Fruit fly (Drosophila melanogaster): ENCODE results near the gene Keap1.

Gene Keap1

DNA sequence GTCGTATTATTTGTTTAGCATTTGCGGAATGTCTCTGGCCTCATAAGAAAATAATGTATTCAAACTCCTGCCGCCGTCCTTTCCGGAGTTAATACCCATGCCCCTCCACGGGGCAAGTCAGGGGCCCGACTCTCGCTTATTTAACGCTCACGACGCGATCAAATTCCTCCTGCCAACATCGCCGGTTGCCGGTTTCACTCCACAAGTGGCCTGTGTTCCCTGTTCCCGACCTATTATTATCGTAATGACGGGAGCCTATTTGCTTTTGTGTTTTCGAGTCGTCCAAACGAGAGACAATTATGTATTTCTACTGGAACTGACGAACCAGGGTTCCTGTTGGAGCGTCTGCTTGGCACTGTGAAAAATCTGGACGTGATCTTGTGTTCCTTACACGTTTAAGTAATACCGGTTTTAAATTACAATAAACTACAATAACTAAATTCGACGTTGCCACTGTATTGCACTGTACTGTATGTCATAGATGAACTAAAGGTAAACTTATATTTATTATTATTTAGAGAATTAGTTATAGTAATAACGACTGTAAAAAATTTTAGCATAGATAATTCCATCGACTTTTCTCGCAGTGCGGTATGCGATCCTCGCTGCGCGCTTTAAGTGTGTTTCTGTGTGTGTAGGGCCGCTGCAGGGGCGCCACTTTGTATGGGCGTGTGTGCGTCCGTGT is 27.1 kb downstream of the Keap1 start (continued):
- TF ChIP-seq CG17361 (GFP tag; IDR thresholded peaks at IDR 0.05) (peak; percentile 66), MBD-R2 (GFP tag; IDR thresholded peaks at IDR 0.05) (no peak; the same call in 1 of the 2 replicates), NK7.1 (GFP tag; optimal IDR thresholded peaks at IDR 0.05) (no peak), CTCF (GFP tag; optimal IDR thresholded peaks at IDR 0.05) (no peak), CG18011 (GFP tag; optimal IDR thresholded peaks at IDR 0.05) (no peak), CG5180 (GFP tag; optimal IDR thresholded peaks at IDR 0.05) (no peak), CG12236 (GFP tag; optimal IDR thresholded peaks at IDR 0.05) (no peak), otp (GFP tag; IDR thresholded peaks at IDR 0.05) (no peak), sima (GFP tag; optimal IDR thresholded peaks at IDR 0.05) (no peak), CG8924 (tag; optimal IDR thresholded peaks at IDR 0.05) (peak; percentile 62), ewg (GFP tag; optimal IDR thresholded peaks at IDR 0.05) (no peak), shn (GFP tag; optimal IDR thresholded peaks at IDR 0.05) (no peak), CG9609 (GFP tag; optimal IDR thresholded peaks at IDR 0.05) (no peak), lab (GFP tag; optimal IDR thresholded peaks at IDR 0.05) (no peak), Neu2 (GFP tag; optimal IDR thresholded peaks at IDR 0.05; ENCODE audit: borderline replicate concordance) (no peak), Dref (GFP tag; IDR thresholded peaks at IDR 0.05) (no peak), fu2 (GFP tag; optimal IDR thresholded peaks at IDR 0.05) (no peak), CG6654 (GFP tag; optimal IDR thresholded peaks at IDR 0.05) (no peak), Dad (GFP tag; optimal IDR thresholded peaks at IDR 0.05) (peak; percentile 1), CG3995 (GFP tag; optimal IDR thresholded peaks at IDR 0.05) (no peak), vnd (GFP tag; IDR thresholded peaks at IDR 0.05; ENCODE audit: partially characterized antibody) (no peak), dimm (GFP tag; IDR thresholded peaks at IDR 0.05) (no peak), CG4730 (GFP tag; IDR thresholded peaks at IDR 0.05) (0 out of 2 replicates have a peak, but pooled peaks have one; percentile 24), Fer1 (GFP tag; optimal IDR thresholded peaks at IDR 0.05) (no peak), CG4282 (GFP tag; optimal IDR thresholded peaks at IDR 0.05) (no peak), org-1 (GFP tag; optimal IDR thresholded peaks at IDR 0.05) (peak; percentile 24), Mrtf (GFP tag; IDR thresholded peaks at IDR 0.05) (no peak), Spps (tag; optimal IDR thresholded peaks at IDR 0.05) (peak; percentile 36), CG14050 (GFP tag; IDR thresholded peaks at IDR 0.05) (no peak), schlank (tag; optimal IDR thresholded peaks at IDR 0.05) (no peak), CG15073 (GFP tag; optimal IDR thresholded peaks at IDR 0.05) (no peak), fd64A (GFP tag; optimal IDR thresholded peaks at IDR 0.05) (no peak), chm (GFP tag; IDR thresholded peaks at IDR 0.05) (no peak), chn (GFP tag; optimal IDR thresholded peaks at IDR 0.05) (peak; percentile 29), CG2875 (GFP tag; optimal IDR thresholded peaks at IDR 0.05) (peak; percentile 6), h (optimal IDR thresholded peaks at IDR 0.05) (no peak), sens (GFP tag) (peak; percentile 78), prd (optimal IDR thresholded peaks at IDR 0.05) (no peak), prd (GFP tag; IDR thresholded peaks at IDR 0.05) (peak; percentile 75), eyg (GFP tag; optimal IDR thresholded peaks at IDR 0.05) (no peak), CG7271 (tag; optimal IDR thresholded peaks at IDR 0.05) (no peak), gce (GFP tag; IDR thresholded peaks at IDR 0.05) (no peak), CG6689 (GFP tag; IDR thresholded peaks at IDR 0.05) (0 out of 2 replicates have a peak, but pooled peaks have one; percentile 33), mld (GFP tag; IDR thresholded peaks at IDR 0.05; ENCODE audit: partially characterized antibody) (no peak), al (GFP tag; IDR thresholded peaks at IDR 0.05) (no peak), chinmo (GFP tag; IDR thresholded peaks at IDR 0.05; ENCODE audit: partially characterized antibody) (no peak), CG6854 (GFP tag; optimal IDR thresholded peaks at IDR 0.05) (no peak), bbx (GFP tag; IDR thresholded peaks at IDR 0.05; ENCODE audit: partially characterized antibody) (no peak), abd-A (tag; optimal IDR thresholded peaks at IDR 0.05) (no peak), zfh1 (GFP tag; IDR thresholded peaks at IDR 0.05) (peak; percentile 44; the same call in 1 of the 3 replicates), CG13296 (GFP tag; optimal IDR thresholded peaks at IDR 0.05) (no peak), CG7357 (GFP tag; IDR thresholded peaks at IDR 0.05) (no peak)

All from whole organism, embryonic.